Worm (Caenorhabditis elegans): ENCODE data around the gene unc-83.

ce11 chrV:6504131-6504827 is 39.4 kb downstream of the unc-83 start, which contains the start of gene moc-2:
- TF ChIP-seq W03F9.2 (tag; optimal IDR thresholded peaks at IDR 0.05), result no peak
- TF ChIP-seq him-1 (tag; optimal IDR thresholded peaks at IDR 0.05), result no peak
